Worm (Caenorhabditis elegans): ENCODE data around the gene fbxa-43.

DNA sequence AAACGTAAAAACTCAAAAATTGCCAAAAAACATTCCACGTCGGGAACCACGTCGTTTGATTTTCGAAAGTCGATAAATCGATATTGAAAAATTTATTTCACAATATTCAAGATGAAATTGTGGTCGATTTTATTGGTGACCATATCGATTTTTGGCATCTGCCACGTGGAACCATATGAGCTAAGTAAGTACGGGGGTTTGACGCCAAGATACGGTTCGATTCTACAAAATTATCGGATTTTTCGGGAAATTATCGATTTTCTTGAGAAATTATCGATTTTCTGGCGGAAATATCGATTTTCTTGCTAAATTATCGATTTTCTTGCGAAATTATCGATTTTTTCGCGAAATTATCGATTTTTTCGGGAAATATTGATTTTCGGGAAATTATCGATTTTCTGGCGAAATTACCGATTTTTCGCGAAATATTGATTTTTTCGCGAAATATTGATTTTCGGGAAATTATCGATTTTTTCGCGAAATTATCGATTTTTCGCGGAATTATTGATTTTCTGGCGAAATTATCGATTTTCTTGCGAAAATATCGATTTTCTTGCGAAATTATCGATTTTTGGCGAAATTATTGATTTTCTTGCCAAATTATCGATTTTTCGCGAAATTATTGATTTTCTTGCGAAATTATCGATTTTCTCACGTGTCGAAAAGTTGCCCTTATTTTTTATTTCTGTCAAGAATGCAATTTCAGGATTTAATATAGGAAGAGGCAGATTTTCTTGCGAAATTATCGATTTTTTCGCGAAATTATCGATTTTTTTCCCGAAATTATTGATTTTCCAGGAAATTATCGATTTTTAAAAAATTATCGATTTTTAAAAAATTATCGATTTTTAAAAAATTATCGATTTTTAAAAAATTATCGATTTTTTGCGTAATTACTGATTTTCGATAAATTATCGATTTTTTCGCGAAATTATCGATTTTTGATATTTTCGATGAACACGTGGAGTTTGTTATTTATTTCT lies 23.5 kb upstream of the fbxa-43 start, which contains the start of gene Y54F10BM.3:
- TF ChIP-seq F13C5.2 (tag; optimal IDR thresholded peaks at IDR 0.05) (no peak), ceh-13 (GFP tag; optimal IDR thresholded peaks at IDR 0.05) (no peak), hmbx-1 (tag; optimal IDR thresholded peaks at IDR 0.05) (no peak), hnd-1 (tag; optimal IDR thresholded peaks at IDR 0.05) (no peak), B0310.2 (tag; optimal IDR thresholded peaks at IDR 0.05) (no peak), tra-4 (tag; optimal IDR thresholded peaks at IDR 0.05) (no peak)

All from whole organism, early embryonic.